Fruit fly (Drosophila melanogaster) whole organism, embryonic: ENCODE data around the gene CG16972.

Experiments
- CG11085 ChIP-seq: fragments of 200-800 bp; sonication (Bioruptor generic); IDR thresholded peaks from 2 replicates; pipeline ENCODE4 v1.3.6; 2022; ENCODE audit warnings: missing biosample characterization, missing genetic modification characterization
- CG11723 ChIP-seq: fragments of 200-800 bp; sonication (Bioruptor generic); optimal IDR thresholded peaks from 2 replicates; lab custom pipeline; 2017; ENCODE audit warnings: missing biosample characterization, mild to moderate bottlenecking, missing genetic modification characterization
- CG12236 ChIP-seq: fragments of 200-800 bp; sonication (Bioruptor generic); optimal IDR thresholded peaks from 2 replicates; lab custom pipeline; 2016; ENCODE audit warnings: missing biosample characterization, missing genetic modification characterization
- CG13287 ChIP-seq: fragments of 200-800 bp; sonication (Bioruptor generic); IDR thresholded peaks from 2 replicates; pipeline ENCODE4 v1.3.6; 2022; ENCODE audit warnings: missing biosample characterization, missing genetic modification characterization; ENCODE audit not compliant: partially characterized antibody
- CG17186 ChIP-seq: fragments of 200-800 bp; sonication (Bioruptor generic); optimal IDR thresholded peaks from 3 replicates; lab custom pipeline; 2017; ENCODE audit warnings: missing biosample characterization, missing genetic modification reagents, missing genetic modification characterization
- CG18764 ChIP-seq: fragments of 200-800 bp; sonication (Bioruptor generic); optimal IDR thresholded peaks from 3 replicates; lab custom pipeline; 2016; ENCODE audit warnings: missing biosample characterization, missing genetic modification characterization
- CG2129 ChIP-seq: fragments of 200-800 bp; sonication (Bioruptor generic); IDR thresholded peaks from 2 replicates; pipeline ENCODE4 v1.3.6; 2022; ENCODE audit warnings: missing biosample characterization, missing genetic modification characterization; ENCODE audit not compliant: partially characterized antibody
- CG3726 ChIP-seq: fragments of 200-800 bp; sonication (Bioruptor generic); IDR thresholded peaks from 3 replicates; pipeline ENCODE4, ENCODE4 v1.3.6; 2022; ENCODE audit warnings: missing biosample characterization, missing genetic modification characterization
- CG4404 ChIP-seq: fragments of 200-800 bp; sonication (Bioruptor generic); IDR thresholded peaks from 2 replicates; pipeline ENCODE4 v1.3.6; 2022; ENCODE audit warnings: missing biosample characterization, missing genetic modification characterization
- CG6654 ChIP-seq: fragments of 200-800 bp; sonication (Bioruptor generic); optimal IDR thresholded peaks from 2 replicates; lab custom pipeline; 2017; ENCODE audit warnings: missing biosample characterization, mild to moderate bottlenecking, missing genetic modification characterization
- CG6689 ChIP-seq: fragments of 200-800 bp; sonication (Bioruptor generic); IDR thresholded peaks from 2 replicates; pipeline ENCODE4 v1.3.6; 2022; ENCODE audit warnings: missing biosample characterization, missing genetic modification characterization
- CG7786 ChIP-seq: fragments of 200-800 bp; sonication (Bioruptor generic); optimal IDR thresholded peaks from 2 replicates; lab custom pipeline; 2016; ENCODE audit warnings: missing biosample characterization, missing genetic modification characterization
- CG8388 ChIP-seq: fragments of 200-800 bp; sonication (Bioruptor generic); optimal IDR thresholded peaks from 2 replicates; lab custom pipeline; 2019; ENCODE audit warnings: missing biosample characterization, mild to moderate bottlenecking, missing genetic modification characterization, moderate library complexity
- CTCF ChIP-seq: fragments of 200-800 bp; sonication (Bioruptor generic); optimal IDR thresholded peaks from 2 replicates; lab custom pipeline; 2017; ENCODE audit warnings: missing biosample characterization, mild to moderate bottlenecking, missing genetic modification characterization, moderate library complexity
- D ChIP-seq, 2 experiments: fragments of 200-800 bp in 1 of 2; fragments of >200 bp in 1 of 2; sonication (Bioruptor generic) in 1 of 2; optimal IDR thresholded peaks; 2 replicates in 1 of 2; 3 replicates in 1 of 2; lab custom pipeline; 2017; ENCODE audit warnings: mild to moderate bottlenecking in 1 of 2, missing biosample characterization in 1 of 2, missing genetic modification characterization in 1 of 2, missing genetic modification reagents in 1 of 2
- Doc2 ChIP-seq: fragments of 200-800 bp; sonication (Bioruptor generic); IDR thresholded peaks from 2 replicates; pipeline ENCODE4 v1.3.6; 2022; ENCODE audit warnings: missing biosample characterization, missing genetic modification characterization
- E2f1 ChIP-seq: fragments of 200-800 bp; sonication (Bioruptor generic); IDR thresholded peaks from 2 replicates; pipeline ENCODE4 v1.3.6; 2022; ENCODE audit warnings: missing biosample characterization, missing genetic modification characterization
- Fer2 ChIP-seq: fragments of 200-800 bp; sonication (Bioruptor generic); optimal IDR thresholded peaks from 2 replicates; lab custom pipeline; 2018; ENCODE audit warnings: missing biosample characterization, mild to moderate bottlenecking, missing genetic modification characterization, moderate library complexity
- MBD-R2 ChIP-seq: fragments of 200-800 bp; sonication (Bioruptor generic); IDR thresholded peaks from 2 replicates; pipeline ENCODE4 v1.3.6; 2022; ENCODE audit warnings: missing biosample characterization, missing genetic modification characterization
- Meics ChIP-seq: fragments of 200-800 bp; sonication (Bioruptor generic); optimal IDR thresholded peaks from 2 replicates; lab custom pipeline; 2017; ENCODE audit warnings: missing biosample characterization, mild to moderate bottlenecking, missing genetic modification characterization
- Neu2 ChIP-seq: fragments of 200-800 bp; sonication (Bioruptor generic); optimal IDR thresholded peaks from 3 replicates; lab custom pipeline; 2016; ENCODE audit warnings: missing biosample characterization, missing genetic modification characterization, borderline replicate concordance
- NfI ChIP-seq: fragments of 200-800 bp; sonication (Bioruptor generic); optimal IDR thresholded peaks from 3 replicates; lab custom pipeline; 2018; ENCODE audit warnings: missing biosample characterization, mild to moderate bottlenecking, missing genetic modification characterization, moderate library complexity
- Six4 ChIP-seq: fragments of 200-800 bp; sonication (Bioruptor generic); optimal IDR thresholded peaks from 2 replicates; lab custom pipeline; 2016; ENCODE audit warnings: missing biosample characterization, missing genetic modification characterization
- ato ChIP-seq: fragments of 200-800 bp; sonication (Bioruptor generic); IDR thresholded peaks from 2 replicates; pipeline ENCODE4 v1.3.6; 2022; ENCODE audit warnings: missing biosample characterization, missing genetic modification characterization; ENCODE audit not compliant: partially characterized antibody
- bbx ChIP-seq: fragments of 200-800 bp; sonication (Bioruptor generic); IDR thresholded peaks from 2 replicates; pipeline ENCODE4 v1.3.6; 2022; ENCODE audit warnings: missing biosample characterization, missing genetic modification characterization; ENCODE audit not compliant: partially characterized antibody
- chif ChIP-seq, 2 experiments: fragments of 200-800 bp; sonication (Bioruptor generic); optimal IDR thresholded peaks; 3 replicates each; lab custom pipeline; 2016; ENCODE audit warnings: missing biosample characterization in 2 of 2, missing genetic modification characterization in 2 of 2
- chn ChIP-seq: fragments of 200-800 bp; sonication (Bioruptor generic); optimal IDR thresholded peaks from 2 replicates; lab custom pipeline; 2016; ENCODE audit warnings: missing biosample characterization, missing genetic modification characterization
- corto ChIP-seq: fragments of 200-800 bp; sonication (Bioruptor generic); optimal IDR thresholded peaks from 2 replicates; lab custom pipeline; 2016; ENCODE audit warnings: missing biosample characterization, mild to moderate bottlenecking, missing genetic modification characterization, moderate library complexity
- dimm ChIP-seq: fragments of 200-800 bp; sonication (Bioruptor generic); IDR thresholded peaks from 2 replicates; pipeline ENCODE4 v1.3.6; 2022; ENCODE audit warnings: missing biosample characterization, missing genetic modification characterization
- dmrt99B ChIP-seq: fragments of 200-800 bp; sonication (Bioruptor generic); optimal IDR thresholded peaks from 2 replicates; lab custom pipeline; 2018; ENCODE audit warnings: missing biosample characterization, mild to moderate bottlenecking, missing genetic modification characterization, moderate library complexity
- exex ChIP-seq: fragments of 200-800 bp; sonication (Bioruptor generic); optimal IDR thresholded peaks from 4 replicates; lab custom pipeline; 2018; ENCODE audit warnings: missing biosample characterization, mild to moderate bottlenecking, missing genetic modification characterization, moderate library complexity
- fd96Cb ChIP-seq: fragments of 200-800 bp; sonication (Bioruptor generic); optimal IDR thresholded peaks from 2 replicates; lab custom pipeline; 2018; ENCODE audit warnings: missing biosample characterization, mild to moderate bottlenecking, missing genetic modification characterization, moderate library complexity
- fu2 ChIP-seq: fragments of 200-800 bp; sonication (Bioruptor generic); optimal IDR thresholded peaks from 2 replicates; lab custom pipeline; 2016; ENCODE audit warnings: missing biosample characterization, missing genetic modification characterization
- ham ChIP-seq: fragments of 200-800 bp; sonication (Bioruptor generic); IDR thresholded peaks from 2 replicates; pipeline ENCODE4 v1.3.6; 2022; ENCODE audit warnings: missing biosample characterization, missing genetic modification characterization
- jigr1 ChIP-seq: fragments of 200-800 bp; sonication (Bioruptor generic); IDR thresholded peaks from 3 replicates; pipeline ENCODE4 v1.3.6; 2022; ENCODE audit warnings: missing biosample characterization, missing genetic modification characterization
- kay ChIP-seq: fragments of 200-800 bp; sonication (Bioruptor generic); optimal IDR thresholded peaks from 2 replicates; lab custom pipeline; 2016; ENCODE audit warnings: missing biosample characterization, missing genetic modification characterization
- lilli ChIP-seq: fragments of 200-800 bp; sonication (Bioruptor generic); optimal IDR thresholded peaks from 3 replicates; lab custom pipeline; 2016; ENCODE audit warnings: missing biosample characterization, missing genetic modification characterization
- mirr ChIP-seq: fragments of 200-800 bp; sonication (Bioruptor generic); optimal IDR thresholded peaks from 3 replicates; lab custom pipeline; 2018; ENCODE audit warnings: missing biosample characterization, mild to moderate bottlenecking, missing genetic modification characterization
- nmo ChIP-seq: fragments of 200-800 bp; sonication (Bioruptor generic); optimal IDR thresholded peaks from 2 replicates; lab custom pipeline; 2018; ENCODE audit warnings: missing biosample characterization, mild to moderate bottlenecking, missing genetic modification characterization, moderate library complexity
- nom ChIP-seq: fragments of 200-800 bp; sonication (Bioruptor generic); optimal IDR thresholded peaks from 2 replicates; lab custom pipeline; 2017; ENCODE audit warnings: missing biosample characterization, missing genetic modification characterization, mild to moderate bottlenecking, moderate library complexity, missing genetic modification reagents
- psq ChIP-seq: fragments of 200-800 bp; sonication (Bioruptor generic); optimal IDR thresholded peaks from 2 replicates; lab custom pipeline; 2017; ENCODE audit warnings: missing biosample characterization, missing genetic modification characterization
- pum ChIP-seq: fragments of 200-800 bp; sonication (Bioruptor generic); optimal IDR thresholded peaks from 2 replicates; lab custom pipeline; 2016; ENCODE audit warnings: missing biosample characterization, missing genetic modification characterization
- ranshi ChIP-seq: fragments of 200-800 bp; sonication (Bioruptor generic); IDR thresholded peaks from 2 replicates; pipeline ENCODE4 v1.3.6; 2022; ENCODE audit warnings: missing biosample characterization, missing genetic modification characterization
- sens ChIP-seq: fragments of 200-800 bp; sonication (Bioruptor generic); peaks from one replicate; lab custom pipeline; 2016; ENCODE audit warnings: missing biosample characterization, missing genetic modification characterization
- seq ChIP-seq: fragments of 200-800 bp; sonication (Bioruptor generic); IDR thresholded peaks from 2 replicates; pipeline ENCODE4 v1.3.6; 2022; ENCODE audit warnings: missing biosample characterization, missing genetic modification characterization
- slp2 ChIP-seq: fragments of 200-800 bp; sonication (Bioruptor generic); optimal IDR thresholded peaks from 2 replicates; lab custom pipeline; 2016; ENCODE audit warnings: missing biosample characterization, missing genetic modification characterization
- sug ChIP-seq: fragments of 200-800 bp; optimal IDR thresholded peaks from 2 replicates; lab custom pipeline; 2019; ENCODE audit warnings: missing biosample characterization, mild to moderate bottlenecking, missing genetic modification characterization, moderate library complexity
- tin ChIP-seq: fragments of 200-800 bp; sonication (Bioruptor generic); optimal IDR thresholded peaks from 3 replicates; lab custom pipeline; 2016; ENCODE audit warnings: missing biosample characterization, missing genetic modification characterization
- usp ChIP-seq: fragments of >200 bp; optimal IDR thresholded peaks from 2 replicates; lab custom pipeline; 2017; ENCODE audit warnings: missing biosample characterization, missing genetic modification characterization
- wor ChIP-seq: fragments of 200-800 bp; sonication (Bioruptor generic); IDR thresholded peaks from 2 replicates; pipeline ENCODE4 v1.3.6; 2022; ENCODE audit warnings: missing biosample characterization, missing genetic modification characterization

The CG16972 gene

dm6 chr2L:13176701-13177249, 26.3 kb downstream of the CG16972 start, which contains the start of the genes Sfmbt and CG5439 (continued):
- TF ChIP-seq wor (GFP tag; lab: Robert Waterston, UW) (0 out of 2 replicates have a peak, but pooled peaks have one; percentile 28), Fer2 (tag; lab: Kevin White, UChicago) (peak; percentile 57), Neu2 (no peak), fd96Cb (tag; lab: Kevin White, UChicago) (peak; percentile 48), jigr1 (GFP tag; lab: Robert Waterston, UW) (peak; percentile 45; the same call in 1 of the 3 replicates), dimm (GFP tag; lab: Robert Waterston, UW) (peak; percentile 17; the same call in 1 of the 2 replicates), lilli (GFP tag; lab: Kevin White, UChicago) (peak; percentile 91), CG18764 (peak; percentile 46), ranshi (GFP tag; lab: Robert Waterston, UW) (peak; percentile 38), pum (GFP tag; lab: Kevin White, UChicago) (peak; percentile 79), corto (GFP tag; lab: Kevin White, UChicago) (peak; percentile 29), Doc2 (GFP tag; lab: Robert Waterston, UW) (no peak), fu2 (GFP tag; lab: Kevin White, UChicago) (peak; percentile 88), seq (GFP tag; lab: Robert Waterston, UW) (no peak), CG17186 (peak; percentile 90), CG3726 (GFP tag; lab: Robert Waterston, UW) (no peak), tin (GFP tag; lab: Kevin White, UChicago) (peak; percentile 77), CG8388 (GFP tag; lab: Kevin White, UChicago) (peak; percentile 65), nmo (GFP tag; lab: Kevin White, UChicago) (peak; percentile 91), sug (peak; percentile 85), CG4404 (GFP tag; lab: Robert Waterston, UW) (peak; percentile 49; the same call in 1 of the 2 replicates), CG6689 (GFP tag; lab: Robert Waterston, UW) (peak; percentile 66), Six4 (peak; percentile 12), CG11723 (GFP tag; lab: Kevin White, UChicago) (no peak), chn (GFP tag; lab: Kevin White, UChicago) (peak; percentile 71), kay (GFP tag; lab: Kevin White, UChicago) (peak; percentile 91), ham (no peak), E2f1 (peak; percentile 61), sens (peak; percentile 97), chif (GFP tag; optimal IDR thresholded peaks at IDR 0.05; lab: Kevin White, UChicago) (peak; percentile 58 to 69), psq (GFP tag; lab: Kevin White, UChicago) (peak; percentile 76), NfI (peak; percentile 74), CG12236 (GFP tag; lab: Kevin White, UChicago) (peak; percentile 25), CTCF (GFP tag; lab: Kevin White, UChicago) (peak; percentile 10), dmrt99B (tag; lab: Kevin White, UChicago) (no peak), CG13287 (GFP tag; lab: Robert Waterston, UW) (peak; percentile 33; the same call in 1 of the 2 replicates), Meics (GFP tag; lab: Kevin White, UChicago) (peak; percentile 69), mirr (GFP tag; lab: Kevin White, UChicago) (no peak), CG2129 (no peak), usp (no peak), D (optimal IDR thresholded peaks at IDR 0.05; lab: Kevin White, UChicago) (no peak), D (GFP tag; optimal IDR thresholded peaks at IDR 0.05; lab: Kevin White, UChicago) (peak; percentile 49), CG7786 (peak; percentile 77), bbx (GFP tag; lab: Robert Waterston, UW) (no peak), CG11085 (GFP tag; lab: Robert Waterston, UW) (peak; percentile 72), CG6654 (GFP tag; lab: Kevin White, UChicago) (peak; percentile 18), ato (GFP tag; lab: Robert Waterston, UW) (peak; percentile 43), MBD-R2 (peak; percentile 80), exex (no peak), nom (no peak), slp2 (GFP tag; lab: Kevin White, UChicago) (peak; percentile 73)
